Worm (Caenorhabditis elegans) whole organism, midembryonic: ENCODE measurements around the gene him-5.

Experiments
- flt-1 ChIP-seq: fragments of 200-800 bp; sonication (Bioruptor generic); IDR thresholded peaks from 2 replicates; pipeline ENCODE4 v1.3.6; 2022; ENCODE audit warnings: missing genetic modification characterization, missing compliant biosample characterization
- klf-2 ChIP-seq: fragments of 200-800 bp; sonication (Bioruptor generic); conservative IDR thresholded peaks from 2 replicates; pipeline ENCODE4 v1.3.6; 2022; ENCODE audit warnings: missing genetic modification reagents, missing genetic modification characterization, missing compliant biosample characterization
- med-1 ChIP-seq: sonication (generic microtip); optimal IDR thresholded peaks from 2 replicates; lab custom pipeline; 2017; ENCODE audit warnings: missing genetic modification characterization, mild to moderate bottlenecking, missing compliant biosample characterization, antibody characterized with exemption, missing genetic modification reagents; ENCODE audit not compliant: insufficient read depth
- ref-1 ChIP-seq: fragments of 200-800 bp; sonication (Bioruptor generic); conservative IDR thresholded peaks from 2 replicates; pipeline ENCODE4 v1.3.6; 2022; ENCODE audit warnings: missing genetic modification reagents, missing genetic modification characterization, missing compliant biosample characterization
- ztf-29 ChIP-seq: fragments of 200-800 bp; sonication (Bioruptor generic); IDR thresholded peaks from 2 replicates; pipeline ENCODE4 v1.3.6; 2022; ENCODE audit warnings: missing genetic modification reagents, missing genetic modification characterization, missing compliant biosample characterization

- TF ChIP-seq flt-1 (GFP tag; lab: Robert Waterston, UW) (no peak), ref-1 (GFP tag; lab: Robert Waterston, UW) (no peak), klf-2 (GFP tag; lab: Robert Waterston, UW) (no peak), med-1 (no peak), ztf-29 (GFP tag; lab: Robert Waterston, UW) (no peak)
Measured at ce11 chrV:14090309-14090967, at the start of gene him-5, which contains the start of gene D1086.5.
